Fruit fly (Drosophila melanogaster) whole organism, wandering third instar larva: ENCODE measurements around the gene Atg17.

Experiments
- Abd-B ChIP-seq: fragments of >200 bp; optimal IDR thresholded peaks from 2 replicates; lab custom pipeline; 2017; ENCODE audit warnings: missing biosample characterization, missing genetic modification characterization
- pan ChIP-seq: fragments of >200 bp; optimal IDR thresholded peaks from 2 replicates; lab custom pipeline; 2017
- psq ChIP-seq: fragments of 200-800 bp; sonication (Bioruptor generic); optimal IDR thresholded peaks from 3 replicates; lab custom pipeline; 2017; ENCODE audit warnings: missing biosample characterization, mild to moderate bottlenecking, missing genetic modification characterization, moderate library complexity

- TF ChIP-seq Abd-B (no peak), psq (GFP tag; lab: Kevin White, UChicago) (no peak), pan (lab: Kevin White, UChicago) (no peak)
Measured at dm6 chr3R:5621714-5622405, 47.7 kb upstream of the Atg17 start.
